Fruit fly (Drosophila melanogaster): Measurements from ENCODE around the gene CG7600.

DNA sequence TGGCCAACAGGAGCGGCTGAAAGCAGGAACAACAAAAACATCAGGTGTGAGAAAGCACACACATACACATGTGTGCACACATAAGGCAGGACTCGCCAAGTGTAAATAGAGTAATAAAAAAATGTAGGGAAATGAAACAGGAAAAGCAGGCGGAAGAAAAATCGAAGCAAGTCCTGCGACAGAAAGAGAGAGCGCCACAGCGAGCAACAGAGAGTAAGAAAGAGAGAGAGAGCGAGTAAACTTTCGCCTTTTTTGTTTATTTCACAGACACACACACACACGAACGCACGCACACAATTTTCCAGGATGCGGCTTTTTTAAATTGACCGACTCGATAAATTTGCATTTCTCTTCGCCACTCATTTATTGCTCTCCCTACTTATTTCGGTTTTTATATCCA is 13.7 kb upstream of the CG7600 start:
- no peak for TF ChIP-seq CG7101 (tag; optimal IDR thresholded peaks at IDR 0.05)
- no peak for TF ChIP-seq CG33017 (tag; optimal IDR thresholded peaks at IDR 0.05)
- TF ChIP-seq pad (GFP tag; optimal IDR thresholded peaks at IDR 0.05) = no peak

Measured in whole organism, adult.